Fruit fly (Drosophila melanogaster): Measurements from ENCODE around the gene Kul.
A peak's percentile ranks its signal among the peaks of the same experiment; 100 is the strongest.

Kul gene

dm6 chr3R:29705789-29706303 lies 19.8 kb upstream of the Kul start:
- no peak for TF ChIP-seq CG17801 (GFP tag; optimal IDR thresholded peaks at IDR 0.05; ENCODE audit: partially characterized antibody)

- TF ChIP-seq CG17801 (GFP tag; optimal IDR thresholded peaks at IDR 0.05; ENCODE audit: partially characterized antibody), result no peak
Observed at dm6 chr3R:29707258-29707657, 18.4 kb upstream of the Kul start.

dm6 chr3R:29708322-29708721 lies 17.3 kb upstream of the Kul start:
- TF ChIP-seq CG17801 (GFP tag; optimal IDR thresholded peaks at IDR 0.05; ENCODE audit: partially characterized antibody), result no peak

- no peak for TF ChIP-seq CG17801 (GFP tag; optimal IDR thresholded peaks at IDR 0.05; ENCODE audit: partially characterized antibody)
Observed at dm6 chr3R:29711434-29711833, 14.2 kb upstream of the Kul start.

- no peak for TF ChIP-seq CG17801 (GFP tag; optimal IDR thresholded peaks at IDR 0.05; ENCODE audit: partially characterized antibody)
Observed at dm6 chr3R:29714314-29714713, 11.3 kb upstream of the Kul start, which contains the start of gene Obp99d. Obp99d (plus strand) TSS chr3R:29714505.

dm6 chr3R:29715277-29715676 lies 10.4 kb upstream of the Kul start, which contains the start of gene Dup99B:
Dup99B (minus strand) TSS chr3R:29715377.
- no peak for TF ChIP-seq CG17801 (GFP tag; optimal IDR thresholded peaks at IDR 0.05; ENCODE audit: partially characterized antibody)

- no peak for TF ChIP-seq CG17801 (GFP tag; optimal IDR thresholded peaks at IDR 0.05; ENCODE audit: partially characterized antibody)
Observed at dm6 chr3R:29716043-29716781, 9.4 kb upstream of the Kul start.

dm6 chr3R:29716782-29717317 lies 8.8 kb upstream of the Kul start, which contains the start of gene Obp99b:
Obp99b (minus strand) TSS chr3R:29716896.
- TF ChIP-seq CG17801 (GFP tag; optimal IDR thresholded peaks at IDR 0.05; ENCODE audit: partially characterized antibody), result no peak

- no peak for TF ChIP-seq CG17801 (GFP tag; optimal IDR thresholded peaks at IDR 0.05; ENCODE audit: partially characterized antibody)
Observed at dm6 chr3R:29717519-29717918, 8.1 kb upstream of the Kul start.

- no peak for TF ChIP-seq CG17801 (GFP tag; optimal IDR thresholded peaks at IDR 0.05; ENCODE audit: partially characterized antibody)
Observed at dm6 chr3R:29718363-29718762, 7.3 kb upstream of the Kul start, which contains the start of gene CG15506. CG15506 (plus strand) TSS chr3R:29718663.

dm6 chr3R:29722238-29722637 lies 3.4 kb upstream of the Kul start, which contains the start of gene CG34296:
CG34296 (plus strand) TSS chr3R:29722538.
- TF ChIP-seq CG17801 (GFP tag; optimal IDR thresholded peaks at IDR 0.05; ENCODE audit: partially characterized antibody), result no peak

- peak; percentile 44 for TF ChIP-seq CG17801 (GFP tag; optimal IDR thresholded peaks at IDR 0.05; ENCODE audit: partially characterized antibody)
Observed at dm6 chr3R:29723048-29723656, 2.5 kb upstream of the Kul start, which contains the start of gene Pcd. Pcd (plus strand) TSS chr3R:29723163.

dm6 chr3R:29724745-29725144 lies 885 bp upstream of the Kul start, which contains the start of the genes Naa40 and CG18731:
Naa40 (minus strand) TSS chr3R:29724950.
CG18731 (plus strand) TSS chr3R:29725027.
- no peak for TF ChIP-seq CG17801 (GFP tag; optimal IDR thresholded peaks at IDR 0.05; ENCODE audit: partially characterized antibody)

- TF ChIP-seq CG17801 (GFP tag; optimal IDR thresholded peaks at IDR 0.05; ENCODE audit: partially characterized antibody), result no peak
Observed at dm6 chr3R:29726277-29726676, 647 bp downstream of the Kul start.

- peak; percentile 97 for TF ChIP-seq CG17801 (GFP tag; optimal IDR thresholded peaks at IDR 0.05; ENCODE audit: partially characterized antibody)
Observed at dm6 chr3R:29736678-29737093, 11.1 kb downstream of the Kul start, which contains the start of the genes CG7601 and CIA30. CG7601 (minus strand) TSS chr3R:29736745. CIA30 (plus strand) TSS chr3R:29736965.

Measured in ovary, adult (tissue).